Fruit fly (Drosophila melanogaster) whole organism, embryonic: ENCODE data around the gene CG5641.

ENCODE experiments used
- Adf1 ChIP-seq: fragments of 200-800 bp; sonication (Bioruptor generic); IDR thresholded peaks from 2 replicates; pipeline ENCODE4 v1.3.6; 2022; ENCODE audit warnings: missing biosample characterization, missing genetic modification characterization
- Atf3 ChIP-seq: fragments of 200-800 bp; sonication (Bioruptor generic); optimal IDR thresholded peaks from 3 replicates; lab custom pipeline; 2016; ENCODE audit warnings: missing biosample characterization, missing genetic modification characterization
- CG10959 ChIP-seq: fragments of 200-800 bp; sonication (Bioruptor generic); IDR thresholded peaks from 2 replicates; pipeline ENCODE4 v1.3.6; 2022; ENCODE audit warnings: missing biosample characterization, missing genetic modification characterization
- CG11085 ChIP-seq: fragments of 200-800 bp; sonication (Bioruptor generic); IDR thresholded peaks from 2 replicates; pipeline ENCODE4 v1.3.6; 2022; ENCODE audit warnings: missing biosample characterization, missing genetic modification characterization
- CG11723 ChIP-seq: fragments of 200-800 bp; sonication (Bioruptor generic); optimal IDR thresholded peaks from 2 replicates; lab custom pipeline; 2017; ENCODE audit warnings: missing biosample characterization, mild to moderate bottlenecking, missing genetic modification characterization
- CG12071 ChIP-seq: fragments of 200-800 bp; sonication (Bioruptor generic); optimal IDR thresholded peaks from 3 replicates; lab custom pipeline; 2018; ENCODE audit warnings: missing biosample characterization, mild to moderate bottlenecking, missing genetic modification characterization
- CG12104 ChIP-seq: fragments of 200-800 bp; sonication (Bioruptor generic); optimal IDR thresholded peaks from 3 replicates; lab custom pipeline; 2016; ENCODE audit warnings: missing biosample characterization, missing genetic modification characterization
- CG12155 ChIP-seq: fragments of 200-800 bp; sonication (Bioruptor generic); optimal IDR thresholded peaks from 3 replicates; lab custom pipeline; 2016; ENCODE audit warnings: missing biosample characterization, missing genetic modification characterization
- CG1792 ChIP-seq: fragments of 200-800 bp; sonication (Bioruptor generic); optimal IDR thresholded peaks from 2 replicates; lab custom pipeline; 2016; ENCODE audit warnings: missing biosample characterization, missing genetic modification characterization
- CG2129 ChIP-seq: fragments of 200-800 bp; sonication (Bioruptor generic); IDR thresholded peaks from 2 replicates; pipeline ENCODE4 v1.3.6; 2022; ENCODE audit warnings: missing biosample characterization, missing genetic modification characterization; ENCODE audit not compliant: partially characterized antibody
- CG42726 ChIP-seq: fragments of 200-800 bp; sonication (Bioruptor generic); IDR thresholded peaks from 2 replicates; pipeline ENCODE4 v1.3.6; 2022; ENCODE audit warnings: missing biosample characterization, missing genetic modification characterization; ENCODE audit not compliant: partially characterized antibody
- CG5180 ChIP-seq: fragments of 200-800 bp; sonication (Bioruptor generic); optimal IDR thresholded peaks from 3 replicates; lab custom pipeline; 2017; ENCODE audit warnings: missing biosample characterization, missing genetic modification characterization, mild to moderate bottlenecking, moderate library complexity, missing genetic modification reagents
- CG6689 ChIP-seq: fragments of 200-800 bp; sonication (Bioruptor generic); IDR thresholded peaks from 2 replicates; pipeline ENCODE4 v1.3.6; 2022; ENCODE audit warnings: missing biosample characterization, missing genetic modification characterization
- CG7556 ChIP-seq: fragments of 200-800 bp; sonication (Bioruptor generic); optimal IDR thresholded peaks from 2 replicates; lab custom pipeline; 2017; ENCODE audit warnings: missing biosample characterization, mild to moderate bottlenecking, missing genetic modification characterization
- CG7745 ChIP-seq: fragments of 200-800 bp; sonication (Bioruptor generic); optimal IDR thresholded peaks from 2 replicates; lab custom pipeline; 2018; ENCODE audit warnings: missing biosample characterization, mild to moderate bottlenecking, missing genetic modification characterization, moderate library complexity
- CG9797 ChIP-seq: fragments of 200-800 bp; sonication (Bioruptor generic); optimal IDR thresholded peaks from 3 replicates; lab custom pipeline; 2018; ENCODE audit warnings: missing biosample characterization, mild to moderate bottlenecking, missing genetic modification characterization
- CG9876 ChIP-seq: fragments of 200-800 bp; sonication (Bioruptor generic); optimal IDR thresholded peaks from 2 replicates; lab custom pipeline; 2016; ENCODE audit warnings: missing biosample characterization, missing genetic modification characterization
- D19A ChIP-seq: fragments of 200-800 bp; optimal IDR thresholded peaks from 3 replicates; lab custom pipeline; 2019; ENCODE audit warnings: missing biosample characterization, mild to moderate bottlenecking, missing genetic modification characterization, moderate library complexity
- D19B ChIP-seq: fragments of 200-800 bp; sonication (Bioruptor generic); optimal IDR thresholded peaks from 2 replicates; lab custom pipeline; 2017; ENCODE audit warnings: missing biosample characterization, mild to moderate bottlenecking, missing genetic modification characterization
- Deaf1 ChIP-seq: fragments of 200-800 bp; optimal IDR thresholded peaks from 3 replicates; lab custom pipeline; 2019; ENCODE audit warnings: missing biosample characterization, mild to moderate bottlenecking, missing genetic modification characterization, moderate library complexity
- Dfd ChIP-seq, 2 experiments: fragments of >200 bp; optimal IDR thresholded peaks; 2 replicates each; lab custom pipeline; 2017; ENCODE audit warnings: missing biosample characterization in 2 of 2, missing genetic modification characterization in 2 of 2
- Doc2 ChIP-seq: fragments of 200-800 bp; sonication (Bioruptor generic); IDR thresholded peaks from 2 replicates; pipeline ENCODE4 v1.3.6; 2022; ENCODE audit warnings: missing biosample characterization, missing genetic modification characterization
- Doc3 ChIP-seq: fragments of 200-800 bp; sonication (Bioruptor generic); IDR thresholded peaks from 3 replicates; pipeline ENCODE4 v1.3.6; 2022; ENCODE audit warnings: missing biosample characterization, missing genetic modification characterization; ENCODE audit not compliant: partially characterized antibody
- Fer1 ChIP-seq: fragments of 200-800 bp; sonication (Bioruptor generic); optimal IDR thresholded peaks from 2 replicates; lab custom pipeline; 2017; ENCODE audit warnings: missing biosample characterization, mild to moderate bottlenecking, missing genetic modification characterization
- Fer2 ChIP-seq: fragments of 200-800 bp; sonication (Bioruptor generic); optimal IDR thresholded peaks from 2 replicates; lab custom pipeline; 2018; ENCODE audit warnings: missing biosample characterization, mild to moderate bottlenecking, missing genetic modification characterization, moderate library complexity
- HLHmδ ChIP-seq: fragments of 200-800 bp; sonication (Bioruptor generic); optimal IDR thresholded peaks from 2 replicates; lab custom pipeline; 2018; ENCODE audit warnings: missing biosample characterization, mild to moderate bottlenecking, missing genetic modification characterization, moderate library complexity
- Hr51 ChIP-seq, 2 experiments: fragments of 200-800 bp; sonication (Bioruptor generic); optimal IDR thresholded peaks; 2 replicates in 1 of 2; 3 replicates in 1 of 2; lab custom pipeline; 2016 to 2018; ENCODE audit warnings: missing biosample characterization in 2 of 2, missing genetic modification characterization in 2 of 2, mild to moderate bottlenecking in 1 of 2, moderate library complexity in 1 of 2
- Lpt ChIP-seq: fragments of >200 bp; optimal IDR thresholded peaks from 2 replicates; lab custom pipeline; 2018; ENCODE audit warnings: missing biosample characterization, missing genetic modification characterization
- Mes4 ChIP-seq: fragments of 200-800 bp; sonication (Bioruptor generic); optimal IDR thresholded peaks from 2 replicates; lab custom pipeline; 2016; ENCODE audit warnings: missing biosample characterization, missing genetic modification characterization
- NFAT ChIP-seq: fragments of 200-800 bp; sonication (Bioruptor generic); IDR thresholded peaks from 2 replicates; pipeline ENCODE4 v1.3.6; 2022; ENCODE audit warnings: missing biosample characterization, missing genetic modification characterization
- Pdp1 ChIP-seq, 2 experiments: fragments of 200-800 bp; sonication (Bioruptor generic); optimal IDR thresholded peaks; 3 replicates each; lab custom pipeline; 2016; ENCODE audit warnings: missing biosample characterization in 2 of 2, missing genetic modification characterization in 2 of 2, mild to moderate bottlenecking in 1 of 2, moderate library complexity in 1 of 2
- Scr ChIP-seq: fragments of 200-800 bp; sonication (Bioruptor generic); IDR thresholded peaks from 2 replicates; pipeline ENCODE4 v1.3.6; 2022; ENCODE audit warnings: missing biosample characterization, missing genetic modification characterization; ENCODE audit not compliant: partially characterized antibody
- Trl ChIP-seq, 3 experiments: fragments of >200 bp in 2 of 3; fragments of 200-800 bp in 1 of 3; sonication (Bioruptor generic) in 1 of 3; optimal IDR thresholded peaks; 2 replicates in 1 of 3; 3 replicates in 2 of 3; lab custom pipeline; 2016 to 2017; ENCODE audit warnings: missing biosample characterization in 1 of 3, missing genetic modification characterization in 1 of 3
- Usf ChIP-seq: fragments of 200-800 bp; sonication (Bioruptor generic); optimal IDR thresholded peaks from 2 replicates; lab custom pipeline; 2017; ENCODE audit warnings: missing genotype, missing biosample characterization, missing genetic modification characterization
- YL-1 ChIP-seq: fragments of 200-800 bp; sonication (Bioruptor generic); optimal IDR thresholded peaks from 3 replicates; lab custom pipeline; 2017; ENCODE audit warnings: missing biosample characterization, mild to moderate bottlenecking, missing genetic modification characterization
- amos ChIP-seq: fragments of 200-800 bp; sonication (Bioruptor generic); IDR thresholded peaks from 2 replicates; pipeline ENCODE4 v1.3.6; 2022; ENCODE audit warnings: missing biosample characterization, missing genetic modification characterization; ENCODE audit not compliant: partially characterized antibody
- bowl ChIP-seq: fragments of 200-800 bp; sonication (Bioruptor generic); IDR thresholded peaks from 2 replicates; pipeline ENCODE4 v1.3.6; 2022; ENCODE audit warnings: missing biosample characterization, missing genetic modification characterization
- br ChIP-seq: fragments of >200 bp; optimal IDR thresholded peaks from 2 replicates; lab custom pipeline; 2017
- cg ChIP-seq: fragments of 200-800 bp; sonication (Bioruptor generic); optimal IDR thresholded peaks from 3 replicates; lab custom pipeline; 2019; ENCODE audit warnings: missing biosample characterization, mild to moderate bottlenecking, missing genetic modification characterization, moderate library complexity
- exex ChIP-seq: fragments of 200-800 bp; sonication (Bioruptor generic); optimal IDR thresholded peaks from 4 replicates; lab custom pipeline; 2018; ENCODE audit warnings: missing biosample characterization, mild to moderate bottlenecking, missing genetic modification characterization, moderate library complexity
- gfzf ChIP-seq: fragments of 200-800 bp; sonication (Bioruptor generic); optimal IDR thresholded peaks from 2 replicates; lab custom pipeline; 2016; ENCODE audit warnings: missing biosample characterization, mild to moderate bottlenecking, missing genetic modification characterization, moderate library complexity
- jumu ChIP-seq: fragments of 200-800 bp; sonication (Bioruptor generic); optimal IDR thresholded peaks from 3 replicates; lab custom pipeline; 2016; ENCODE audit warnings: missing biosample characterization, missing genetic modification characterization
- pzg ChIP-seq: fragments of 200-800 bp; sonication (Bioruptor generic); optimal IDR thresholded peaks from 3 replicates; lab custom pipeline; 2018; ENCODE audit warnings: missing biosample characterization, mild to moderate bottlenecking, missing genetic modification characterization, moderate library complexity
- ranshi ChIP-seq: fragments of 200-800 bp; sonication (Bioruptor generic); IDR thresholded peaks from 2 replicates; pipeline ENCODE4 v1.3.6; 2022; ENCODE audit warnings: missing biosample characterization, missing genetic modification characterization
- sisA ChIP-seq: fragments of 200-800 bp; sonication (Bioruptor generic); IDR thresholded peaks from 2 replicates; pipeline ENCODE4 v1.3.6; 2022; ENCODE audit warnings: missing biosample characterization, missing genetic modification characterization
- tll ChIP-seq, 2 experiments: fragments of 200-800 bp in 1 of 2; fragments of >200 bp in 1 of 2; sonication (Bioruptor generic) in 1 of 2; optimal IDR thresholded peaks; 2 replicates each; lab custom pipeline; 2017 to 2019; ENCODE audit warnings: missing biosample characterization in 2 of 2, missing genetic modification characterization in 2 of 2, mild to moderate bottlenecking in 1 of 2, moderate library complexity in 1 of 2
- twi ChIP-seq: fragments of 200-800 bp; optimal IDR thresholded peaks from 2 replicates; lab custom pipeline; 2019; ENCODE audit warnings: missing biosample characterization, mild to moderate bottlenecking, missing genetic modification characterization, moderate library complexity
- zfh1 ChIP-seq: fragments of 200-800 bp; sonication (Bioruptor generic); IDR thresholded peaks from 3 replicates; pipeline ENCODE4 v1.3.6; 2022; ENCODE audit warnings: missing biosample characterization, missing genetic modification characterization
- zfh2 ChIP-seq: fragments of 200-800 bp; sonication (Bioruptor generic); optimal IDR thresholded peaks from 2 replicates; lab custom pipeline; 2016; ENCODE audit warnings: missing biosample characterization, missing genetic modification characterization

CG5641 gene

DNA sequence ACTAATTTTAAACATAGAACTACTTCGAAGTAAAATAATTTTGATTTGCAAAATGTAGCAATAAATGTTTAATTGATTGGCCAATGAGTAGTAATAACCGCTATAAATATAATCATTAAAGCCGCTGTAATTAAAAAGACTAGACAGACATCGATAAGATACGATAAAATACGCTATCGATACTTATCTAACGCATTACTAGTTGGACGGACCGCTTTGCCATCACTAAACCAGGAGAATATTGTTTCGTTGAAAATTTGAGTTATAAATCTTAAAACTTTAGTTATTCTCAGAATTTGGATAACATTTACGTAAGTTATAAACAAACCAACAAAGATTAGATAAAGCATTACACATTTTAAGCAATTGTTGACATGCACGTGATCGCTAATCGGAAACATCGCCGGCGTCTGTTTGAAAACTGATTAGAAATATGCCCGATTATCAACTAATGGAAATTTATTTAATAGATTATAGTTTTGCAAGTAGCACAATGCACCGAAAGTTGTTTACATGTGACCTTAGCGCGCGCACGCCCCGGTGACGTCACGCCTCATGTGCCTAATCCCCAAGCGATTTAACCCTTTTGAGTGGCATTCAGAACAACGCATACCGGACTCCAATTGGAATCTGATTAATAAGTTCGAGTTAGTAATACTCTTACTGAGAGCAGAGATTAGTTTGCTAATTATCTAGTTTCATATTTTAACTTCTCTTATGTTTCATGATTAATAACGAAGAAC is 10.5 kb upstream of the CG5641 start, which contains the start of gene Desat1 (continued):
- peak; percentile 58; the same call in 1 of the 2 replicates for TF ChIP-seq CG42726
- TF ChIP-seq gfzf (GFP tag; lab: Kevin White, UChicago), result peak; percentile 34
- TF ChIP-seq Dfd (GFP tag; optimal IDR thresholded peaks at IDR 0.05; lab: Kevin White, UChicago), result no peak
- no peak for TF ChIP-seq Usf (GFP tag; lab: Kevin White, UChicago)
- TF ChIP-seq br, result no peak
- TF ChIP-seq Trl (optimal IDR thresholded peaks at IDR 0.05; lab: Kevin White, UChicago), result no peak
- TF ChIP-seq Trl (GFP tag; optimal IDR thresholded peaks at IDR 0.05; lab: Kevin White, UChicago), result no peak
- no peak for TF ChIP-seq CG12104 (GFP tag; lab: Kevin White, UChicago)
- peak; percentile 82 for TF ChIP-seq exex (tag; lab: Kevin White, UChicago)
- no peak for TF ChIP-seq CG9797 (GFP tag; lab: Kevin White, UChicago)
- no peak for TF ChIP-seq HLHmδ
- no peak for TF ChIP-seq Deaf1
- no peak for TF ChIP-seq cg (GFP tag; lab: Kevin White, UChicago)
- TF ChIP-seq YL-1 (GFP tag; lab: Kevin White, UChicago), result peak; percentile 55
- no peak for TF ChIP-seq CG12155 (GFP tag; lab: Kevin White, UChicago)
- no peak for TF ChIP-seq CG10959 (GFP tag; lab: Robert Waterston, UW)
- TF ChIP-seq CG9876, result no peak
- TF ChIP-seq Lpt (GFP tag; lab: Kevin White, UChicago), result no peak
- no peak for TF ChIP-seq Atf3 (GFP tag; lab: Kevin White, UChicago)
- peak; percentile 72 for TF ChIP-seq CG2129
- TF ChIP-seq zfh1 (GFP tag; lab: Robert Waterston, UW), result no peak
- TF ChIP-seq CG12071 (GFP tag; lab: Kevin White, UChicago), result no peak
- TF ChIP-seq amos (GFP tag; lab: Robert Waterston, UW), result peak; percentile 93; the same call in 1 of the 2 replicates
- TF ChIP-seq Doc3, result peak; percentile 90
- TF ChIP-seq CG11085 (GFP tag; lab: Robert Waterston, UW), result no peak
- peak; percentile 9; the same call in 1 of the 2 replicates for TF ChIP-seq NFAT (GFP tag; lab: Robert Waterston, UW)
- TF ChIP-seq Mes4, result no peak
- peak; percentile 91 for TF ChIP-seq Scr
- TF ChIP-seq CG6689 (GFP tag; lab: Robert Waterston, UW), result no peak
- TF ChIP-seq Pdp1 (GFP tag; optimal IDR thresholded peaks at IDR 0.05; lab: Kevin White, UChicago), result peak in 1 of 2 experiments; percentile 60
- no peak for TF ChIP-seq D19B
- TF ChIP-seq Hr51 (GFP tag; optimal IDR thresholded peaks at IDR 0.05; lab: Kevin White, UChicago), result no peak
- no peak for TF ChIP-seq Fer2 (tag; lab: Kevin White, UChicago)
- no peak for TF ChIP-seq ranshi
- TF ChIP-seq Adf1, result no peak
- no peak for TF ChIP-seq CG1792 (GFP tag; lab: Kevin White, UChicago)
- TF ChIP-seq tll (GFP tag; optimal IDR thresholded peaks at IDR 0.05; lab: Kevin White, UChicago), result no peak
- TF ChIP-seq CG11723, result no peak
- peak; percentile 63 for TF ChIP-seq pzg (GFP tag; lab: Kevin White, UChicago)
- TF ChIP-seq zfh2 (GFP tag; lab: Kevin White, UChicago), result no peak
- TF ChIP-seq CG5180 (GFP tag; lab: Kevin White, UChicago), result no peak
- peak; percentile 55 for TF ChIP-seq D19A (tag; lab: Kevin White, UChicago)
- TF ChIP-seq bowl (GFP tag; lab: Robert Waterston, UW), result no peak
- no peak for TF ChIP-seq jumu (GFP tag; lab: Kevin White, UChicago)
- TF ChIP-seq twi, result no peak
- no peak for TF ChIP-seq CG7556 (GFP tag; lab: Kevin White, UChicago)
- TF ChIP-seq Doc2 (GFP tag; lab: Robert Waterston, UW), result no peak
- no peak for TF ChIP-seq sisA (GFP tag; lab: Robert Waterston, UW)
- TF ChIP-seq Fer1 (GFP tag; lab: Kevin White, UChicago), result no peak
- TF ChIP-seq CG7745 (tag; lab: Kevin White, UChicago), result no peak
